Worm (Caenorhabditis elegans) whole organism, early embryonic: ENCODE results near the gene pho-8.

Experiments used
- ama-1 ChIP-seq: fragments of 150-350 bp; optimal IDR thresholded peaks from 2 replicates; lab custom pipeline; 2014
- ceh-13 ChIP-seq: fragments of 200-800 bp; sonication (Bioruptor generic); optimal IDR thresholded peaks from 2 replicates; lab custom pipeline; 2018; ENCODE audit warnings: mild to moderate bottlenecking, missing genetic modification characterization, missing compliant biosample characterization
- ets-7 ChIP-seq: sonication (generic microtip); optimal IDR thresholded peaks from 2 replicates; lab custom pipeline; 2016; ENCODE audit warnings: missing genotype, missing genetic modification characterization, missing compliant biosample characterization
- hmbx-1 ChIP-seq: sonication (generic microtip); optimal IDR thresholded peaks from 2 replicates; lab custom pipeline; 2016; ENCODE audit warnings: mild to moderate bottlenecking, missing genetic modification characterization, missing compliant biosample characterization
- tbx-37 ChIP-seq: fragments of 200-800 bp; sonication (Bioruptor generic); conservative IDR thresholded peaks from 2 replicates; pipeline ENCODE4 v1.3.6; 2022; ENCODE audit warnings: missing genetic modification reagents, missing genetic modification characterization, missing compliant biosample characterization
- tra-4 ChIP-seq: sonication (generic microtip); optimal IDR thresholded peaks from 2 replicates; lab custom pipeline; 2017; ENCODE audit warnings: missing genetic modification characterization, missing compliant biosample characterization

- TF ChIP-seq ceh-13 (GFP tag; lab: Kevin White, UChicago), result no peak
- TF ChIP-seq tbx-37 (GFP tag; lab: Robert Waterston, UW), result no peak
- TF ChIP-seq tra-4 (tag; lab: Kevin White, UChicago), result no peak
- TF ChIP-seq ama-1 (lab: Kevin White, UChicago), result no peak
- no peak for TF ChIP-seq hmbx-1 (tag; lab: Kevin White, UChicago)
- TF ChIP-seq ets-7 (tag; lab: Kevin White, UChicago), result no peak
Measured at ce11 chrV:11829282-11829681, 4.1 kb upstream of the pho-8 start, which contains the start of gene col-158.
